Worm (Caenorhabditis elegans) whole organism, young adult: ENCODE results near the gene C40C9.4.
A peak's percentile ranks its signal among the peaks of the same experiment; 100 is the strongest.

Source experiments
- B0019.2 ChIP-seq: fragments of 200-800 bp; sonication (Bioruptor generic); conservative IDR thresholded peaks from 2 replicates; pipeline ENCODE4 v1.3.6; 2022; ENCODE audit warnings: missing genetic modification reagents, missing genetic modification characterization, missing compliant biosample characterization
- B0035.1 ChIP-seq: sonication (generic microtip); optimal IDR thresholded peaks from 2 replicates; lab custom pipeline; 2016; ENCODE audit warnings: missing genetic modification characterization, mild to moderate bottlenecking, missing compliant biosample characterization, missing genotype, missing genetic modification reagents
- B0336.3 ChIP-seq: fragments of 200-800 bp; sonication (Bioruptor generic); IDR thresholded peaks from 2 replicates; pipeline ENCODE4 v1.3.6; 2022; ENCODE audit warnings: missing genetic modification characterization, missing compliant biosample characterization
- D2030.7 ChIP-seq: fragments of 200-800 bp; sonication (Bioruptor generic); IDR thresholded peaks from 2 replicates; pipeline ENCODE4 v1.3.6; 2022; ENCODE audit warnings: missing genetic modification reagents, missing genetic modification characterization, missing compliant biosample characterization
- F10E7.11 ChIP-seq: sonication (generic microtip); optimal IDR thresholded peaks from 2 replicates; lab custom pipeline; 2017; ENCODE audit warnings: mild to moderate bottlenecking, missing genetic modification characterization, moderate library complexity, missing compliant biosample characterization
- F22D6.2 ChIP-seq: sonication (generic microtip); optimal IDR thresholded peaks from 2 replicates; lab custom pipeline; 2016; ENCODE audit warnings: mild to moderate bottlenecking, missing genetic modification characterization, missing compliant biosample characterization
- F33H1.4 ChIP-seq: fragments of 200-800 bp; sonication (Bioruptor generic); IDR thresholded peaks from 2 replicates; pipeline ENCODE4 v1.3.6; 2022; ENCODE audit warnings: missing genetic modification reagents, missing genetic modification characterization, missing compliant biosample characterization
- F37B4.10 ChIP-seq: fragments of 200-800 bp; sonication (Bioruptor generic); IDR thresholded peaks from 2 replicates; pipeline ENCODE4 v1.3.6; 2022; ENCODE audit warnings: missing genetic modification characterization, missing compliant biosample characterization
- F52B5.7 ChIP-seq: sonication (generic microtip); optimal IDR thresholded peaks from 2 replicates; lab custom pipeline; 2016; ENCODE audit warnings: mild to moderate bottlenecking, missing genetic modification characterization, missing compliant biosample characterization
- F57A8.1 ChIP-seq: fragments of 200-800 bp; sonication (Bioruptor generic); optimal IDR thresholded peaks from 2 replicates; lab custom pipeline; 2018; ENCODE audit warnings: mild to moderate bottlenecking, missing genetic modification characterization, moderate library complexity, missing compliant biosample characterization
- K11D2.4 ChIP-seq: fragments of 200-800 bp; sonication (Bioruptor generic); IDR thresholded peaks from 2 replicates; pipeline ENCODE4 v1.3.6; 2022; ENCODE audit warnings: missing genetic modification reagents, missing genetic modification characterization, missing compliant biosample characterization
- T26A5.8 ChIP-seq: sonication (generic microtip); optimal IDR thresholded peaks from 2 replicates; lab custom pipeline; 2016; ENCODE audit warnings: missing genetic modification characterization, missing compliant biosample characterization
- Y95B8A.8 ChIP-seq: fragments of 200-800 bp; sonication (Bioruptor generic); IDR thresholded peaks from 2 replicates; pipeline ENCODE4 v1.3.6; 2022; ENCODE audit warnings: missing genetic modification reagents, missing genetic modification characterization, missing compliant biosample characterization
- akir-1 ChIP-seq: fragments of 200-800 bp; sonication (Bioruptor generic); optimal IDR thresholded peaks from 2 replicates; lab custom pipeline; 2018; ENCODE audit warnings: mild to moderate bottlenecking, missing genetic modification characterization, moderate library complexity, missing compliant biosample characterization
- ama-1 ChIP-seq, 3 experiments: fragments of 150-350 bp in 1 of 3; sonication (generic microtip) in 2 of 3; optimal IDR thresholded peaks; 2 replicates each; lab custom pipeline; 2014 to 2018; ENCODE audit warnings: missing biosample characterization in 2 of 3, missing genetic modification characterization in 2 of 3, missing genetic modification reagents in 2 of 3
- atf-7 ChIP-seq: sonication (generic microtip); optimal IDR thresholded peaks from 2 replicates; lab custom pipeline; 2017; ENCODE audit warnings: mild to moderate bottlenecking, missing genetic modification characterization, missing compliant biosample characterization
- attf-3 ChIP-seq: fragments of 200-800 bp; sonication (Bioruptor generic); conservative IDR thresholded peaks from 2 replicates; pipeline ENCODE4 v1.3.6; 2022; ENCODE audit warnings: missing genetic modification reagents, missing genetic modification characterization, missing compliant biosample characterization
- bed-1 ChIP-seq: fragments of 200-800 bp; sonication (Bioruptor generic); IDR thresholded peaks from 2 replicates; pipeline ENCODE4 v1.3.6; 2022; ENCODE audit warnings: missing genetic modification reagents, missing genetic modification characterization, missing compliant biosample characterization
- bed-2 ChIP-seq: fragments of 200-800 bp; sonication (Bioruptor generic); IDR thresholded peaks from 2 replicates; pipeline ENCODE4 v1.3.6; 2022; ENCODE audit warnings: missing genetic modification reagents, missing genetic modification characterization, missing compliant biosample characterization
- ceh-40 ChIP-seq: fragments of 200-800 bp; sonication (Bioruptor generic); IDR thresholded peaks from 2 replicates; pipeline ENCODE4 v1.3.6; 2022; ENCODE audit warnings: missing genetic modification characterization, missing compliant biosample characterization
- dpff-1 ChIP-seq: sonication (generic microtip); optimal IDR thresholded peaks from 2 replicates; lab custom pipeline; 2017; ENCODE audit warnings: mild to moderate bottlenecking, missing genetic modification characterization, missing compliant biosample characterization
- efl-1 ChIP-seq: fragments of 150-350 bp; optimal IDR thresholded peaks from 2 replicates; lab custom pipeline; 2014; ENCODE audit warnings: missing biosample characterization, missing genetic modification reagents, missing genetic modification characterization
- egl-18 ChIP-seq: fragments of 200-800 bp; sonication (Bioruptor generic); IDR thresholded peaks from 2 replicates; pipeline ENCODE4 v1.3.6; 2022; ENCODE audit warnings: missing genetic modification reagents, missing genetic modification characterization, missing compliant biosample characterization
- egrh-3 ChIP-seq: fragments of 200-800 bp; sonication (Bioruptor generic); IDR thresholded peaks from 2 replicates; pipeline ENCODE4 v1.3.6; 2022; ENCODE audit warnings: missing genetic modification reagents, missing genetic modification characterization, missing compliant biosample characterization
- ets-4 ChIP-seq: fragments of 200-800 bp; sonication (Bioruptor generic); optimal IDR thresholded peaks from 2 replicates; lab custom pipeline; 2018; ENCODE audit warnings: mild to moderate bottlenecking, missing genetic modification characterization, missing compliant biosample characterization
- him-1 ChIP-seq: sonication (generic microtip); optimal IDR thresholded peaks from 2 replicates; lab custom pipeline; 2016; ENCODE audit warnings: missing genotype, missing genetic modification reagents, missing genetic modification characterization, missing compliant biosample characterization
- hmg-1.2 ChIP-seq: fragments of 200-800 bp; sonication (Bioruptor generic); IDR thresholded peaks from 2 replicates; pipeline ENCODE4 v1.3.6; 2022; ENCODE audit warnings: missing genetic modification reagents, missing genetic modification characterization, missing compliant biosample characterization
- hmg-20 ChIP-seq: fragments of 200-800 bp; sonication (Bioruptor generic); IDR thresholded peaks from 2 replicates; pipeline ENCODE4 v1.3.6; 2022; ENCODE audit warnings: missing genetic modification reagents, missing genetic modification characterization, missing compliant biosample characterization
- hrde-1 ChIP-seq: sonication (generic microtip); optimal IDR thresholded peaks from 2 replicates; lab custom pipeline; 2016; ENCODE audit warnings: missing genetic modification characterization, mild to moderate bottlenecking, missing compliant biosample characterization, moderate library complexity, missing genotype, missing genetic modification reagents, borderline replicate concordance
- hsf-1 ChIP-seq: fragments of 200-800 bp; sonication (Bioruptor generic); IDR thresholded peaks from 2 replicates; pipeline ENCODE4 v1.3.6; 2022; ENCODE audit warnings: missing genetic modification reagents, missing genetic modification characterization, missing compliant biosample characterization
- madf-10 ChIP-seq: sonication (generic microtip); optimal IDR thresholded peaks from 2 replicates; lab custom pipeline; 2016; ENCODE audit warnings: mild to moderate bottlenecking, missing genetic modification characterization, missing compliant biosample characterization
- madf-3 ChIP-seq: fragments of 200-800 bp; sonication (Bioruptor generic); IDR thresholded peaks from 2 replicates; pipeline ENCODE4 v1.3.6; 2022; ENCODE audit warnings: missing genetic modification reagents, missing genetic modification characterization, missing compliant biosample characterization
- madf-6 ChIP-seq: fragments of 200-800 bp; sonication (Bioruptor generic); IDR thresholded peaks from 2 replicates; pipeline ENCODE4 v1.3.6; 2022; ENCODE audit warnings: missing genetic modification reagents, missing genetic modification characterization, missing compliant biosample characterization
- mes-4 ChIP-seq: sonication (generic microtip); optimal IDR thresholded peaks from 2 replicates; lab custom pipeline; 2016; ENCODE audit warnings: missing genotype, missing genetic modification characterization, missing compliant biosample characterization
- nhr-120 ChIP-seq: fragments of 200-800 bp; sonication (Bioruptor generic); IDR thresholded peaks from 2 replicates; pipeline ENCODE4 v1.3.6; 2022; ENCODE audit warnings: missing genetic modification characterization, missing compliant biosample characterization
- nhr-27 ChIP-seq: fragments of 200-800 bp; sonication (Bioruptor generic); optimal IDR thresholded peaks from 2 replicates; lab custom pipeline; 2018; ENCODE audit warnings: mild to moderate bottlenecking, missing genetic modification characterization, moderate library complexity, missing compliant biosample characterization
- nhr-80 ChIP-seq: sonication (generic microtip); optimal IDR thresholded peaks from 2 replicates; lab custom pipeline; 2016; ENCODE audit warnings: missing genetic modification characterization, missing compliant biosample characterization
- pha-4 ChIP-seq: fragments of 150-350 bp; sonication (generic microtip); optimal IDR thresholded peaks from 2 replicates; lab custom pipeline; 2014; ENCODE audit warnings: missing biosample characterization, missing genetic modification reagents, missing genetic modification characterization
- rec-8 ChIP-seq, 2 experiments: sonication (generic microtip); optimal IDR thresholded peaks; 2 replicates each; lab custom pipeline; 2016; ENCODE audit warnings: mild to moderate bottlenecking in 2 of 2, missing genetic modification characterization in 2 of 2, missing genetic modification reagents in 2 of 2, missing genotype in 2 of 2, missing biosample characterization in 1 of 2, missing compliant biosample characterization in 1 of 2, moderate library complexity in 1 of 2
- rpc-1 ChIP-seq, 2 experiments: fragments of 150-350 bp in 1 of 2; sonication (generic microtip) in 1 of 2; optimal IDR thresholded peaks; 2 replicates each; lab custom pipeline; 2014 to 2018; ENCODE audit warnings: missing biosample characterization in 1 of 2, missing genetic modification characterization in 1 of 2, missing genetic modification reagents in 1 of 2, missing genotype in 1 of 2
- snpc-1.3 ChIP-seq: sonication (generic microtip); optimal IDR thresholded peaks from 2 replicates; lab custom pipeline; 2017; ENCODE audit warnings: missing genetic modification characterization, mild to moderate bottlenecking, missing compliant biosample characterization, antibody characterized with exemption, moderate library complexity, missing genotype, missing genetic modification reagents; ENCODE audit not compliant: insufficient read depth
- snpc-4 ChIP-seq, 5 experiments: fragments of 150-350 bp in 1 of 5; sonication (generic microtip) in 4 of 5; optimal IDR thresholded peaks; 2 replicates each; lab custom pipeline; 2014 to 2018; ENCODE audit warnings: missing genetic modification characterization in 5 of 5, missing biosample characterization in 3 of 5, antibody characterized with exemption in 2 of 5, mild to moderate bottlenecking in 2 of 5, missing compliant biosample characterization in 2 of 5, missing genotype in 2 of 5, moderate library complexity in 2 of 5, missing genetic modification reagents in 1 of 5
- tbx-9 ChIP-seq: sonication (generic microtip); optimal IDR thresholded peaks from 2 replicates; lab custom pipeline; 2016; ENCODE audit warnings: borderline replicate concordance, missing genetic modification characterization, inconsistent platforms, missing compliant biosample characterization
- unc-130 ChIP-seq: sonication (generic microtip); optimal IDR thresholded peaks from 2 replicates; lab custom pipeline; 2016; ENCODE audit warnings: missing genetic modification reagents, missing genetic modification characterization, missing compliant biosample characterization
- xnd-1 ChIP-seq: sonication (generic microtip); optimal IDR thresholded peaks from 2 replicates; lab custom pipeline; 2016; ENCODE audit warnings: missing genotype, missing genetic modification reagents, missing genetic modification characterization, missing compliant biosample characterization
- ztf-22 ChIP-seq: fragments of 200-800 bp; sonication (Bioruptor generic); optimal IDR thresholded peaks from 2 replicates; lab custom pipeline; 2018; ENCODE audit warnings: mild to moderate bottlenecking, missing genetic modification characterization, moderate library complexity, missing compliant biosample characterization
- ztf-28 ChIP-seq: fragments of 200-800 bp; sonication (Bioruptor generic); IDR thresholded peaks from 2 replicates; pipeline ENCODE4 v1.3.6; 2022; ENCODE audit warnings: missing genetic modification reagents, missing genetic modification characterization, missing compliant biosample characterization
- ztf-6 ChIP-seq: fragments of 200-800 bp; sonication (Bioruptor generic); IDR thresholded peaks from 2 replicates; pipeline ENCODE4 v1.3.6; 2022; ENCODE audit warnings: missing genetic modification reagents, missing genetic modification characterization, missing compliant biosample characterization

The C40C9.4 gene

DNA sequence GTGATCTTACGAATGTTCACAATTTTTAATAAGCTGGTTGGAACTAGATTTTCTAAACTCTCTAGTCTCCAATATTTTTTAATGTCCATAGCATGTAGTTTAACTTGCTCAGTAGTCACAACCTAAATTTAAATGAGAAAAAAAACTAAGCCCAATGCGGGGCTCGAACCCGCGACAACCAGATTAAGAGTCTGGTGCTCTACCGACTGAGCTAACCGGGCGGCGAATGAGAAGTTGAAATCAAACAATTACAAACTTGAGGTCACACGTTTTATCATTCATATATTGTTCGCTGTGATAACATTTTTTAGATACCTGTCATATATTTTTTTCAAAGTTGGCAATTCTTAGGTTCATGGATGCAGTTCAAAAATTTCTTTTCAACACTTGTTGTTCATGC, 4.9 kb downstream of the C40C9.4 start (continued):
- TF ChIP-seq rec-8 (tag; optimal IDR thresholded peaks at IDR 0.05; lab: Kevin White, UChicago) (no peak), snpc-4 (GFP tag; optimal IDR thresholded peaks at IDR 0.05; lab: Kevin White, UChicago) (no peak), snpc-4 (tag; optimal IDR thresholded peaks at IDR 0.05; lab: Kevin White, UChicago) (peak in 2 of 4 experiments; percentile 5 to 69), F10E7.11 (tag; lab: Kevin White, UChicago) (no peak), B0035.1 (tag; lab: Kevin White, UChicago) (no peak), hmg-20 (GFP tag; lab: Robert Waterston, UW) (no peak), nhr-120 (GFP tag; lab: Robert Waterston, UW) (no peak), bed-1 (GFP tag; lab: Robert Waterston, UW) (no peak), snpc-1.3 (peak; percentile 37), egrh-3 (GFP tag; lab: Robert Waterston, UW) (no peak), mes-4 (tag; lab: Kevin White, UChicago) (no peak), nhr-80 (tag; lab: Kevin White, UChicago) (peak; percentile 5), egl-18 (no peak), K11D2.4 (no peak), F33H1.4 (GFP tag; lab: Robert Waterston, UW) (no peak), ztf-6 (GFP tag; lab: Robert Waterston, UW) (no peak), hmg-1.2 (peak; percentile 60), bed-2 (no peak), ceh-40 (GFP tag; lab: Robert Waterston, UW) (no peak), F57A8.1 (GFP tag; lab: Kevin White, UChicago) (no peak), ets-4 (GFP tag; lab: Kevin White, UChicago) (no peak), unc-130 (GFP tag; lab: Kevin White, UChicago) (no peak), hrde-1 (tag; lab: Kevin White, UChicago) (no peak), akir-1 (GFP tag; lab: Kevin White, UChicago) (no peak), dpff-1 (tag; lab: Kevin White, UChicago) (no peak), pha-4 (tag; lab: Kevin White, UChicago) (no peak), B0336.3 (GFP tag; lab: Robert Waterston, UW) (no peak), xnd-1 (tag; lab: Kevin White, UChicago) (no peak), ztf-28 (GFP tag; lab: Robert Waterston, UW) (no peak), attf-3 (GFP tag; lab: Robert Waterston, UW) (no peak), tbx-9 (no peak), ama-1 (optimal IDR thresholded peaks at IDR 0.05; lab: Kevin White, UChicago) (no peak), ama-1 (GFP tag; optimal IDR thresholded peaks at IDR 0.05; lab: Kevin White, UChicago) (no peak), efl-1 (GFP tag; lab: Kevin White, UChicago) (no peak), F37B4.10 (GFP tag; lab: Robert Waterston, UW) (no peak), nhr-27 (no peak), B0019.2 (GFP tag; lab: Robert Waterston, UW) (no peak), atf-7 (tag; lab: Kevin White, UChicago) (no peak), ztf-22 (GFP tag; lab: Kevin White, UChicago) (no peak), madf-10 (tag; lab: Kevin White, UChicago) (no peak), madf-3 (no peak), rpc-1 (optimal IDR thresholded peaks at IDR 0.05; lab: Kevin White, UChicago) (peak; percentile 68), rpc-1 (tag; optimal IDR thresholded peaks at IDR 0.05; lab: Kevin White, UChicago) (peak; percentile 85), F52B5.7 (no peak), Y95B8A.8 (GFP tag; lab: Robert Waterston, UW) (no peak), F22D6.2 (tag; lab: Kevin White, UChicago) (no peak), him-1 (tag; lab: Kevin White, UChicago) (peak; percentile 55), madf-6 (GFP tag; lab: Robert Waterston, UW) (0 out of 2 replicates have a peak, but pooled peaks have one; percentile 8), hsf-1 (GFP tag; lab: Robert Waterston, UW) (no peak), T26A5.8 (tag; lab: Kevin White, UChicago) (no peak), D2030.7 (GFP tag; lab: Robert Waterston, UW) (peak; percentile 29; the same call in 1 of the 2 replicates)
